Worm (Caenorhabditis elegans) whole organism, midembryonic: ENCODE measurements around the gene C17F4.8.

ENCODE experiments used
- T22C8.4 ChIP-seq: fragments of 200-800 bp; sonication (Bioruptor generic); IDR thresholded peaks from 2 replicates; pipeline ENCODE4 v1.3.6; 2022; ENCODE audit warnings: missing genetic modification characterization, missing compliant biosample characterization
- cog-1 ChIP-seq: sonication (generic microtip); optimal IDR thresholded peaks from 2 replicates; lab custom pipeline; 2016; ENCODE audit warnings: missing genetic modification characterization, missing compliant biosample characterization
- flt-1 ChIP-seq: fragments of 200-800 bp; sonication (Bioruptor generic); IDR thresholded peaks from 2 replicates; pipeline ENCODE4 v1.3.6; 2022; ENCODE audit warnings: missing genetic modification characterization, missing compliant biosample characterization
- klf-2 ChIP-seq: fragments of 200-800 bp; sonication (Bioruptor generic); conservative IDR thresholded peaks from 2 replicates; pipeline ENCODE4 v1.3.6; 2022; ENCODE audit warnings: missing genetic modification reagents, missing genetic modification characterization, missing compliant biosample characterization
- med-1 ChIP-seq: sonication (generic microtip); optimal IDR thresholded peaks from 2 replicates; lab custom pipeline; 2017; ENCODE audit warnings: missing genetic modification characterization, mild to moderate bottlenecking, missing compliant biosample characterization, antibody characterized with exemption, missing genetic modification reagents; ENCODE audit not compliant: insufficient read depth
- ref-1 ChIP-seq: fragments of 200-800 bp; sonication (Bioruptor generic); conservative IDR thresholded peaks from 2 replicates; pipeline ENCODE4 v1.3.6; 2022; ENCODE audit warnings: missing genetic modification reagents, missing genetic modification characterization, missing compliant biosample characterization
- tab-1 ChIP-seq: fragments of 200-800 bp; sonication (Bioruptor generic); IDR thresholded peaks from 2 replicates; pipeline ENCODE4 v1.3.6; 2022; ENCODE audit warnings: missing genetic modification characterization, missing compliant biosample characterization
- ztf-29 ChIP-seq: fragments of 200-800 bp; sonication (Bioruptor generic); IDR thresholded peaks from 2 replicates; pipeline ENCODE4 v1.3.6; 2022; ENCODE audit warnings: missing genetic modification reagents, missing genetic modification characterization, missing compliant biosample characterization

DNA sequence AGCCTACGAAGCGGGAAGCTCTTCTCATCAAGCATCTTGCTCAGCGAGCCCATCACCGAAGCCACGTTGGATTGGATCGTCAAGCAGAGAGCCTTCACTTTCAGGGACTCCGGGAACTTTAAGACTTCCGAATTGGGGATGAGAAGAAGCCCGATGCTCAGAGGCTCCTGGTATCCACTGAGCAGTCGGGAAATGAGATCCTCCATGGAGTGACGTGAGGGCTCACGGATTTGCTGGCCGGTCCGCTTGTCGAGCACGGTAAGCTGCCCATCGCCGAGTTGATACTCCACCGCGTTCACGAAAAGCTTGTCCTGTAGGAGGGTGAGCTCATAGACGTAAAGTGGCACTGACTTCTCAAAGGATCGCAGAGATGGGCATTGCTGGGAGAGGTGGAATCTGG lies 12.9 kb upstream of the C17F4.8 start:
- TF ChIP-seq klf-2 (GFP tag; lab: Robert Waterston, UW) = no peak
- TF ChIP-seq tab-1 (GFP tag; lab: Robert Waterston, UW) = no peak
- no peak for TF ChIP-seq med-1
- TF ChIP-seq flt-1 (GFP tag; lab: Robert Waterston, UW) = no peak
- no peak for TF ChIP-seq ref-1 (GFP tag; lab: Robert Waterston, UW)
- TF ChIP-seq cog-1 = no peak
- TF ChIP-seq T22C8.4 (GFP tag; lab: Robert Waterston, UW) = no peak
- no peak for TF ChIP-seq ztf-29 (GFP tag; lab: Robert Waterston, UW)
